Worm (Caenorhabditis elegans) whole organism, L3 larva: Measurements from ENCODE around the gene exc-6.

Experiments used
- ZK546.5 ChIP-seq: sonication (generic microtip); optimal IDR thresholded peaks from 2 replicates; lab custom pipeline; 2017; ENCODE audit warnings: missing biosample characterization, missing genetic modification characterization
- ama-1 ChIP-seq: fragments of 150-350 bp; optimal IDR thresholded peaks from 2 replicates; lab custom pipeline; 2018
- ceh-16 ChIP-seq: sonication (generic microtip); optimal IDR thresholded peaks from 2 replicates; lab custom pipeline; 2017; ENCODE audit warnings: missing biosample characterization, missing genetic modification characterization
- ceh-28 ChIP-seq: fragments of 150-350 bp; optimal IDR thresholded peaks from 2 replicates; lab custom pipeline; 2014; ENCODE audit warnings: missing biosample characterization, missing genetic modification reagents, missing genetic modification characterization
- egl-27 ChIP-seq: sonication (generic microtip); optimal IDR thresholded peaks from 4 replicates; lab custom pipeline; 2017; ENCODE audit warnings: missing biosample characterization, missing genetic modification reagents, missing genetic modification characterization
- egl-5 ChIP-seq: fragments of 150-350 bp; optimal IDR thresholded peaks from 2 replicates; lab custom pipeline; 2017; ENCODE audit warnings: missing biosample characterization, missing genetic modification reagents, missing genetic modification characterization, inconsistent platforms
- elt-1 ChIP-seq: fragments of 150-350 bp; optimal IDR thresholded peaks from 2 replicates; lab custom pipeline; 2014; ENCODE audit warnings: missing biosample characterization, missing genetic modification characterization
- elt-2 ChIP-seq: sonication (generic microtip); optimal IDR thresholded peaks from 2 replicates; lab custom pipeline; 2016; ENCODE audit warnings: missing genetic modification reagents, mild to moderate bottlenecking, missing genetic modification characterization, missing compliant biosample characterization
- elt-3 ChIP-seq, 3 experiments: fragments of 150-350 bp in 1 of 3; sonication (generic microtip) in 2 of 3; optimal IDR thresholded peaks; 2 replicates in 2 of 3; 4 replicates in 1 of 3; lab custom pipeline; 2014 to 2017; ENCODE audit warnings: missing biosample characterization in 3 of 3, missing genetic modification characterization in 3 of 3
- eor-1 ChIP-seq, 2 experiments: fragments of 150-350 bp; optimal IDR thresholded peaks; 2 replicates each; lab custom pipeline; 2014 to 2018; ENCODE audit warnings: missing biosample characterization in 2 of 2, missing genetic modification characterization in 2 of 2
- fkh-2 ChIP-seq: fragments of 150-350 bp; optimal IDR thresholded peaks from 2 replicates; lab custom pipeline; 2014; ENCODE audit warnings: missing biosample characterization, missing genetic modification reagents, missing genetic modification characterization
- hmg-11 ChIP-seq: sonication (generic microtip); optimal IDR thresholded peaks from 2 replicates; lab custom pipeline; 2016; ENCODE audit warnings: missing genetic modification characterization, missing compliant biosample characterization
- jun-1 ChIP-seq: fragments of 150-350 bp; optimal IDR thresholded peaks from 2 replicates; lab custom pipeline; 2014; ENCODE audit warnings: missing biosample characterization, missing genetic modification reagents, missing genetic modification characterization
- lin-15B ChIP-seq: fragments of 150-350 bp; optimal IDR thresholded peaks from 2 replicates; lab custom pipeline; 2014; ENCODE audit warnings: missing biosample characterization, missing genetic modification characterization
- lsy-12 ChIP-seq: sonication (generic microtip); optimal IDR thresholded peaks from 2 replicates; lab custom pipeline; 2016; ENCODE audit warnings: mild to moderate bottlenecking, missing genetic modification characterization, missing compliant biosample characterization
- mml-1 ChIP-seq: fragments of 150-350 bp; sonication (generic microtip); optimal IDR thresholded peaks from 3 replicates; lab custom pipeline; 2014; ENCODE audit warnings: missing biosample characterization, missing genetic modification characterization
- nhr-11 ChIP-seq: fragments of 150-350 bp; optimal IDR thresholded peaks from 2 replicates; lab custom pipeline; 2014; ENCODE audit warnings: missing biosample characterization, missing genetic modification characterization
- nhr-12 ChIP-seq: fragments of 150-350 bp; optimal IDR thresholded peaks from 2 replicates; lab custom pipeline; 2014; ENCODE audit warnings: missing biosample characterization, missing genetic modification characterization
- nhr-23 ChIP-seq: fragments of 150-350 bp; optimal IDR thresholded peaks from 2 replicates; lab custom pipeline; 2014; ENCODE audit warnings: missing biosample characterization, missing genetic modification reagents, missing genetic modification characterization
- nhr-237 ChIP-seq: fragments of 150-350 bp; optimal IDR thresholded peaks from 2 replicates; lab custom pipeline; 2014; ENCODE audit warnings: missing biosample characterization, missing genetic modification characterization
- nhr-28 ChIP-seq: fragments of 150-350 bp; optimal IDR thresholded peaks from 2 replicates; lab custom pipeline; 2014; ENCODE audit warnings: missing biosample characterization, missing genetic modification characterization
- nhr-43 ChIP-seq: sonication (generic microtip); optimal IDR thresholded peaks from 2 replicates; lab custom pipeline; 2016; ENCODE audit warnings: mild to moderate bottlenecking, missing genetic modification characterization, missing compliant biosample characterization; ENCODE audit not compliant: poor library complexity, severe bottlenecking
- nhr-67 ChIP-seq: fragments of 150-350 bp; optimal IDR thresholded peaks from 2 replicates; lab custom pipeline; 2014; ENCODE audit warnings: missing biosample characterization, missing genetic modification characterization
- pha-4 ChIP-seq: fragments of 150-350 bp; optimal IDR thresholded peaks from 2 replicates; lab custom pipeline; 2014; ENCODE audit warnings: missing biosample characterization, missing genetic modification reagents, missing genetic modification characterization
- skn-1 ChIP-seq: fragments of 150-350 bp; optimal IDR thresholded peaks from 2 replicates; lab custom pipeline; 2014; ENCODE audit warnings: missing biosample characterization, missing genetic modification characterization
- snpc-4 ChIP-seq: fragments of 150-350 bp; optimal IDR thresholded peaks from 2 replicates; lab custom pipeline; 2014; ENCODE audit warnings: missing biosample characterization, missing genetic modification characterization
- tbx-2 ChIP-seq: sonication (generic microtip); optimal IDR thresholded peaks from 2 replicates; lab custom pipeline; 2016; ENCODE audit warnings: mild to moderate bottlenecking, missing genetic modification characterization, missing compliant biosample characterization
- unc-62 ChIP-seq: fragments of 150-350 bp; sonication (generic microtip); optimal IDR thresholded peaks from 4 replicates; lab custom pipeline; 2014; ENCODE audit warnings: missing biosample characterization, missing genetic modification reagents, missing genetic modification characterization
- zag-1 ChIP-seq: fragments of 150-350 bp; optimal IDR thresholded peaks from 2 replicates; lab custom pipeline; 2014; ENCODE audit warnings: missing biosample characterization, missing genetic modification characterization
- ztf-11 ChIP-seq: fragments of 150-350 bp; optimal IDR thresholded peaks from 2 replicates; lab custom pipeline; 2014; ENCODE audit warnings: missing biosample characterization, missing genetic modification characterization

Gene exc-6

ce11 chrIII:1081101-1081500, 21.9 kb upstream of the exc-6 start, which contains the start of gene par-2:
TSS of gene par-2 (plus strand) at chrIII:1081401.
- TF ChIP-seq eor-1 (tag; optimal IDR thresholded peaks at IDR 0.05; lab: Kevin White, UChicago) (no peak), unc-62 (GFP tag; lab: Kevin White, UChicago) (no peak), lsy-12 (no peak), nhr-11 (no peak), ceh-16 (tag; lab: Kevin White, UChicago) (no peak), tbx-2 (tag; lab: Kevin White, UChicago) (no peak), elt-3 (tag; optimal IDR thresholded peaks at IDR 0.05; lab: Kevin White, UChicago) (no peak), egl-27 (tag; lab: Kevin White, UChicago) (no peak), nhr-43 (tag; lab: Kevin White, UChicago) (no peak)

ce11 chrIII:1084971-1085370, 18.0 kb upstream of the exc-6 start:
- no peak for TF ChIP-seq nhr-12 (tag; lab: Kevin White, UChicago)
- peak; percentile 60 for TF ChIP-seq ceh-28 (tag; lab: Kevin White, UChicago)

- TF ChIP-seq elt-2 (tag; lab: Kevin White, UChicago) (no peak), snpc-4 (tag; lab: Kevin White, UChicago) (no peak), ceh-28 (tag; lab: Kevin White, UChicago) (peak; percentile 87), mml-1 (tag; lab: Kevin White, UChicago) (no peak), egl-5 (tag; lab: Kevin White, UChicago) (no peak), zag-1 (tag; lab: Kevin White, UChicago) (no peak), ztf-11 (no peak), ZK546.5 (tag; lab: Kevin White, UChicago) (no peak), nhr-12 (tag; lab: Kevin White, UChicago) (no peak)
These were observed 8.6 kb upstream of the exc-6 start for ce11 chrIII:1094391-1094790.

- no peak for TF ChIP-seq fkh-2 (tag; lab: Kevin White, UChicago)
- TF ChIP-seq lsy-12, result no peak
- no peak for TF ChIP-seq nhr-237 (tag; lab: Kevin White, UChicago)
- no peak for TF ChIP-seq nhr-23
- no peak for TF ChIP-seq pha-4 (tag; lab: Kevin White, UChicago)
- no peak for TF ChIP-seq lin-15B
- TF ChIP-seq ama-1 (lab: Kevin White, UChicago), result no peak
- no peak for TF ChIP-seq ztf-11
- no peak for TF ChIP-seq jun-1 (tag; lab: Kevin White, UChicago)
- no peak for TF ChIP-seq unc-62 (GFP tag; lab: Kevin White, UChicago)
- no peak for TF ChIP-seq ceh-16 (tag; lab: Kevin White, UChicago)
- TF ChIP-seq skn-1 (tag; lab: Kevin White, UChicago), result no peak
- no peak for TF ChIP-seq elt-2 (tag; lab: Kevin White, UChicago)
- TF ChIP-seq hmg-11, result no peak
- TF ChIP-seq nhr-28 (tag; lab: Kevin White, UChicago), result no peak
- TF ChIP-seq zag-1 (tag; lab: Kevin White, UChicago), result no peak
- TF ChIP-seq elt-3 (tag; optimal IDR thresholded peaks at IDR 0.05; lab: Kevin White, UChicago), result no peak
- no peak for TF ChIP-seq elt-1
- TF ChIP-seq nhr-12 (tag; lab: Kevin White, UChicago), result no peak
- TF ChIP-seq nhr-67 (tag; lab: Kevin White, UChicago), result no peak
These were observed 3.5 kb upstream of the exc-6 start for ce11 chrIII:1099523-1099922.

ce11 chrIII:1115793-1116516, 12.9 kb downstream of the exc-6 start, which contains the start of the genes F58B6.1 and acsd-1:
TSS of gene F58B6.1 (minus strand) at chrIII:1115925.
TSS of gene acsd-1 (plus strand) at chrIII:1116466.
- TF ChIP-seq elt-3 (tag; optimal IDR thresholded peaks at IDR 0.05; lab: Kevin White, UChicago) (peak in 1 of 3 experiments; percentile 50), unc-62 (GFP tag; lab: Kevin White, UChicago) (no peak), ama-1 (lab: Kevin White, UChicago) (no peak), eor-1 (tag; optimal IDR thresholded peaks at IDR 0.05; lab: Kevin White, UChicago) (no peak), nhr-43 (tag; lab: Kevin White, UChicago) (no peak), elt-2 (tag; lab: Kevin White, UChicago) (peak; percentile 61)
